Fruit fly (Drosophila melanogaster) whole organism, embryonic: ENCODE measurements around the gene CG13252.

Experiments
- ATbp ChIP-seq: fragments of 200-800 bp; sonication (Bioruptor generic); optimal IDR thresholded peaks from 2 replicates; lab custom pipeline; 2017; ENCODE audit warnings: missing biosample characterization, mild to moderate bottlenecking, missing genetic modification characterization, missing genetic modification reagents
- Asciz ChIP-seq: fragments of 200-800 bp; sonication (Bioruptor generic); optimal IDR thresholded peaks from 2 replicates; lab custom pipeline; 2017; ENCODE audit warnings: missing biosample characterization, mild to moderate bottlenecking, missing genetic modification characterization, missing genetic modification reagents
- CG10147 ChIP-seq: fragments of 200-800 bp; sonication (Bioruptor generic); optimal IDR thresholded peaks from 2 replicates; lab custom pipeline; 2019; ENCODE audit warnings: missing biosample characterization, mild to moderate bottlenecking, missing genetic modification characterization, moderate library complexity
- CG10366 ChIP-seq: fragments of 200-800 bp; sonication (Bioruptor generic); IDR thresholded peaks from 2 replicates; pipeline ENCODE4 v1.3.6; 2022; ENCODE audit warnings: missing biosample characterization, missing genetic modification characterization
- CG13123 ChIP-seq: fragments of 200-800 bp; sonication (Bioruptor generic); optimal IDR thresholded peaks from 2 replicates; lab custom pipeline; 2016; ENCODE audit warnings: missing biosample characterization, missing genetic modification characterization
- CG13296 ChIP-seq: fragments of 200-800 bp; sonication (Bioruptor generic); optimal IDR thresholded peaks from 3 replicates; lab custom pipeline; 2018; ENCODE audit warnings: missing biosample characterization, mild to moderate bottlenecking, missing genetic modification characterization
- CG13775 ChIP-seq: fragments of 200-800 bp; sonication (Bioruptor generic); optimal IDR thresholded peaks from 3 replicates; lab custom pipeline; 2017; ENCODE audit warnings: missing biosample characterization, mild to moderate bottlenecking, missing genetic modification characterization
- CG14441 ChIP-seq: fragments of 200-800 bp; sonication (Bioruptor generic); IDR thresholded peaks from 2 replicates; pipeline ENCODE4 v1.3.6; 2022; ENCODE audit warnings: missing biosample characterization, missing genetic modification characterization
- CG14860 ChIP-seq: fragments of 200-800 bp; sonication (Bioruptor generic); IDR thresholded peaks from 3 replicates; pipeline ENCODE4 v1.3.6; 2022; ENCODE audit warnings: missing biosample characterization, missing genetic modification characterization; ENCODE audit not compliant: partially characterized antibody
- CG1647 ChIP-seq: fragments of 200-800 bp; sonication (Bioruptor generic); optimal IDR thresholded peaks from 3 replicates; lab custom pipeline; 2016; ENCODE audit warnings: missing biosample characterization, missing genetic modification characterization
- CG17359 ChIP-seq: fragments of 200-800 bp; sonication (Bioruptor generic); optimal IDR thresholded peaks from 3 replicates; lab custom pipeline; 2018; ENCODE audit warnings: missing biosample characterization, mild to moderate bottlenecking, missing genetic modification characterization, moderate library complexity
- CG2202 ChIP-seq: fragments of 200-800 bp; sonication (Bioruptor generic); optimal IDR thresholded peaks from 2 replicates; lab custom pipeline; 2018; ENCODE audit warnings: missing biosample characterization, mild to moderate bottlenecking, missing genetic modification characterization
- CG32532 ChIP-seq: fragments of 200-800 bp; sonication (Bioruptor generic); IDR thresholded peaks from 2 replicates; pipeline ENCODE4 v1.3.6; 2022; ENCODE audit warnings: missing biosample characterization, missing genetic modification characterization
- CG32772 ChIP-seq: fragments of 200-800 bp; sonication (Bioruptor generic); IDR thresholded peaks from 2 replicates; pipeline ENCODE4 v1.3.6; 2022; ENCODE audit warnings: missing biosample characterization, missing genetic modification characterization
- CG3726 ChIP-seq: fragments of 200-800 bp; sonication (Bioruptor generic); IDR thresholded peaks from 3 replicates; pipeline ENCODE4, ENCODE4 v1.3.6; 2022; ENCODE audit warnings: missing biosample characterization, missing genetic modification characterization
- CG4424 ChIP-seq: fragments of 200-800 bp; sonication (Bioruptor generic); optimal IDR thresholded peaks from 3 replicates; lab custom pipeline; 2016; ENCODE audit warnings: missing biosample characterization, missing genetic modification characterization
- CG4730 ChIP-seq: fragments of 200-800 bp; sonication (Bioruptor generic); IDR thresholded peaks from 2 replicates; pipeline ENCODE4 v1.3.6; 2022; ENCODE audit warnings: missing biosample characterization, missing genetic modification characterization
- CG4820 ChIP-seq: fragments of 200-800 bp; sonication (Bioruptor generic); optimal IDR thresholded peaks from 3 replicates; lab custom pipeline; 2016; ENCODE audit warnings: missing biosample characterization, missing genetic modification characterization
- CG6689 ChIP-seq: fragments of 200-800 bp; sonication (Bioruptor generic); IDR thresholded peaks from 2 replicates; pipeline ENCODE4 v1.3.6; 2022; ENCODE audit warnings: missing biosample characterization, missing genetic modification characterization
- CG6791 ChIP-seq: fragments of 200-800 bp; sonication (Bioruptor generic); IDR thresholded peaks from 3 replicates; pipeline ENCODE4 v1.3.6; 2022; ENCODE audit warnings: missing biosample characterization, missing genetic modification characterization; ENCODE audit not compliant: partially characterized antibody
- CG7786 ChIP-seq: fragments of 200-800 bp; sonication (Bioruptor generic); optimal IDR thresholded peaks from 2 replicates; lab custom pipeline; 2016; ENCODE audit warnings: missing biosample characterization, missing genetic modification characterization
- CG8765 ChIP-seq: fragments of 200-800 bp; sonication (Bioruptor generic); IDR thresholded peaks from 2 replicates; pipeline ENCODE4 v1.3.6; 2022; ENCODE audit warnings: missing biosample characterization, missing genetic modification characterization
- Dp ChIP-seq: fragments of 200-800 bp; sonication (Bioruptor generic); optimal IDR thresholded peaks from 2 replicates; lab custom pipeline; 2018; ENCODE audit warnings: missing biosample characterization, mild to moderate bottlenecking, missing genetic modification characterization, moderate library complexity
- Elba2 ChIP-seq: fragments of 200-800 bp; sonication (Bioruptor generic); optimal IDR thresholded peaks from 3 replicates; lab custom pipeline; 2016; ENCODE audit warnings: missing biosample characterization, missing genetic modification characterization
- H15 ChIP-seq: fragments of 200-800 bp; sonication (Bioruptor generic); IDR thresholded peaks from 3 replicates; pipeline ENCODE4 v1.3.6; 2022; ENCODE audit warnings: missing biosample characterization, missing genetic modification characterization
- HLHmδ ChIP-seq: fragments of 200-800 bp; sonication (Bioruptor generic); optimal IDR thresholded peaks from 2 replicates; lab custom pipeline; 2018; ENCODE audit warnings: missing biosample characterization, mild to moderate bottlenecking, missing genetic modification characterization, moderate library complexity
- Hand ChIP-seq: fragments of 200-800 bp; sonication (Bioruptor generic); optimal IDR thresholded peaks from 2 replicates; lab custom pipeline; 2017; ENCODE audit warnings: mild to moderate bottlenecking, missing biosample characterization, missing genetic modification reagents, missing genetic modification characterization
- Hmr ChIP-seq: fragments of 200-800 bp; sonication (Bioruptor generic); optimal IDR thresholded peaks from 3 replicates; lab custom pipeline; 2017; ENCODE audit warnings: mild to moderate bottlenecking, missing biosample characterization, missing genetic modification reagents, missing genetic modification characterization
- Hr78 ChIP-seq, 2 experiments: fragments of 200-800 bp in 1 of 2; fragments of >200 bp in 1 of 2; sonication (Bioruptor generic) in 1 of 2; optimal IDR thresholded peaks; 2 replicates each; lab custom pipeline; 2017 to 2019; ENCODE audit warnings: missing biosample characterization in 2 of 2, missing genetic modification characterization in 2 of 2, mild to moderate bottlenecking in 1 of 2, moderate library complexity in 1 of 2
- Mes4 ChIP-seq: fragments of 200-800 bp; sonication (Bioruptor generic); optimal IDR thresholded peaks from 2 replicates; lab custom pipeline; 2016; ENCODE audit warnings: missing biosample characterization, missing genetic modification characterization
- Neu2 ChIP-seq: fragments of 200-800 bp; sonication (Bioruptor generic); optimal IDR thresholded peaks from 3 replicates; lab custom pipeline; 2016; ENCODE audit warnings: missing biosample characterization, missing genetic modification characterization, borderline replicate concordance
- Nf-YA ChIP-seq: fragments of 200-800 bp; sonication (Bioruptor generic); IDR thresholded peaks from 2 replicates; pipeline ENCODE4 v1.3.6; 2022; ENCODE audit warnings: missing biosample characterization, missing genetic modification characterization
- amos ChIP-seq: fragments of 200-800 bp; sonication (Bioruptor generic); IDR thresholded peaks from 2 replicates; pipeline ENCODE4 v1.3.6; 2022; ENCODE audit warnings: missing biosample characterization, missing genetic modification characterization; ENCODE audit not compliant: partially characterized antibody
- caup ChIP-seq: fragments of 200-800 bp; sonication (Bioruptor generic); optimal IDR thresholded peaks from 3 replicates; lab custom pipeline; 2017; ENCODE audit warnings: missing biosample characterization, mild to moderate bottlenecking, missing genetic modification characterization, moderate library complexity; ENCODE audit not compliant: severe bottlenecking
- chif ChIP-seq, 2 experiments: fragments of 200-800 bp; sonication (Bioruptor generic); optimal IDR thresholded peaks; 3 replicates each; lab custom pipeline; 2016; ENCODE audit warnings: missing biosample characterization in 2 of 2, missing genetic modification characterization in 2 of 2
- crc ChIP-seq: fragments of 200-800 bp; sonication (Bioruptor generic); optimal IDR thresholded peaks from 2 replicates; lab custom pipeline; 2016; ENCODE audit warnings: missing biosample characterization, missing genetic modification characterization
- eve ChIP-seq, 2 experiments: fragments of >200 bp; optimal IDR thresholded peaks; 2 replicates each; lab custom pipeline; 2017; ENCODE audit warnings: missing biosample characterization in 2 of 2, missing genetic modification characterization in 2 of 2
- fd96Cb ChIP-seq: fragments of 200-800 bp; sonication (Bioruptor generic); optimal IDR thresholded peaks from 2 replicates; lab custom pipeline; 2018; ENCODE audit warnings: missing biosample characterization, mild to moderate bottlenecking, missing genetic modification characterization, moderate library complexity
- gsb-n ChIP-seq: fragments of 200-800 bp; sonication (Bioruptor generic); optimal IDR thresholded peaks from 3 replicates; lab custom pipeline; 2018; ENCODE audit warnings: missing biosample characterization, mild to moderate bottlenecking, missing genetic modification characterization
- h ChIP-seq: fragments of >200 bp; optimal IDR thresholded peaks from 2 replicates; lab custom pipeline; 2017
- her ChIP-seq: fragments of 200-800 bp; sonication (Bioruptor generic); optimal IDR thresholded peaks from 2 replicates; lab custom pipeline; 2016; ENCODE audit warnings: missing biosample characterization, missing genetic modification characterization
- jumu ChIP-seq: fragments of 200-800 bp; sonication (Bioruptor generic); optimal IDR thresholded peaks from 3 replicates; lab custom pipeline; 2016; ENCODE audit warnings: missing biosample characterization, missing genetic modification characterization
- lab ChIP-seq: fragments of 200-800 bp; sonication (Bioruptor generic); optimal IDR thresholded peaks from 3 replicates; lab custom pipeline; 2017; ENCODE audit warnings: missing biosample characterization, missing genetic modification characterization, mild to moderate bottlenecking, moderate library complexity, missing genetic modification reagents
- nerfin-2 ChIP-seq: fragments of 200-800 bp; sonication (Bioruptor generic); IDR thresholded peaks from 2 replicates; pipeline ENCODE4 v1.3.6; 2022; ENCODE audit warnings: missing biosample characterization, missing genetic modification characterization; ENCODE audit not compliant: partially characterized antibody
- pros ChIP-seq: fragments of 200-800 bp; sonication (Bioruptor generic); optimal IDR thresholded peaks from 3 replicates; lab custom pipeline; 2019; ENCODE audit warnings: missing biosample characterization, mild to moderate bottlenecking, missing genetic modification characterization, moderate library complexity
- rib ChIP-seq: fragments of 200-800 bp; sonication (Bioruptor generic); IDR thresholded peaks from 2 replicates; pipeline ENCODE4 v1.3.6; 2022; ENCODE audit warnings: missing biosample characterization, missing genetic modification characterization
- tll ChIP-seq, 2 experiments: fragments of 200-800 bp in 1 of 2; fragments of >200 bp in 1 of 2; sonication (Bioruptor generic) in 1 of 2; optimal IDR thresholded peaks; 2 replicates each; lab custom pipeline; 2017 to 2019; ENCODE audit warnings: missing biosample characterization in 2 of 2, missing genetic modification characterization in 2 of 2, mild to moderate bottlenecking in 1 of 2, moderate library complexity in 1 of 2
- tup ChIP-seq: fragments of 200-800 bp; sonication (Bioruptor generic); optimal IDR thresholded peaks from 2 replicates; lab custom pipeline; 2016; ENCODE audit warnings: missing biosample characterization, mild to moderate bottlenecking, missing genetic modification characterization, moderate library complexity
- vfl ChIP-seq: fragments of 200-800 bp; sonication (Bioruptor generic); optimal IDR thresholded peaks from 2 replicates; lab custom pipeline; 2016; ENCODE audit warnings: missing biosample characterization, missing genetic modification characterization
- wor ChIP-seq: fragments of 200-800 bp; sonication (Bioruptor generic); IDR thresholded peaks from 2 replicates; pipeline ENCODE4 v1.3.6; 2022; ENCODE audit warnings: missing biosample characterization, missing genetic modification characterization
- yki ChIP-seq: fragments of >200 bp; optimal IDR thresholded peaks from 3 replicates; lab custom pipeline; 2018

The CG13252 gene

DNA sequence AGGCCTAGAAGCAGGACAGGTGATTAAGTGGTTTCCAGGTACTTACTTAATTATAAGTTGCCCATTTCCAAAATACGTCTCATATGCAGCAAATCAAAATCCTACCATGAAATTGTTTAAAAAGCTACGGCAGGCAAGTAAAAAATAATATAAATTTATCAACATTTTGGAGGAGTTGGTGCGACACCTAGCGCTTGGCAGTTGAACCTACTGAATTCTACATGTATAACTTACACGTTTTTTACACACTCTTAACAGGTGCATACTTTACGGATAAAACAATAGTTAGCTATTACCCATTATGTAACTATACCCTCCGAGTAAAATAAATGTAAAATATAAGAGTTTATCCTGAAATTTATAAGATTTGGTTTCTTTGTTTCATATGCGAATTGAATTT is 19.0 kb upstream of the CG13252 start (continued):
- peak; percentile 0 for TF ChIP-seq tup (GFP tag; lab: Kevin White, UChicago)
- peak; percentile 53 for TF ChIP-seq gsb-n (tag; lab: Kevin White, UChicago)
- peak; percentile 79 for TF ChIP-seq CG32532 (GFP tag; lab: Robert Waterston, UW)
- peak in 1 of 2 experiments; percentile 73 for TF ChIP-seq eve (GFP tag; optimal IDR thresholded peaks at IDR 0.05; lab: Kevin White, UChicago)
- peak; percentile 59; the same call in 1 of the 3 replicates for TF ChIP-seq CG6791 (GFP tag; lab: Robert Waterston, UW)
- peak; percentile 74 for TF ChIP-seq Hmr (GFP tag; lab: Kevin White, UChicago)
- peak; percentile 44 for TF ChIP-seq CG1647 (GFP tag; lab: Kevin White, UChicago)
- TF ChIP-seq h (lab: Kevin White, UChicago): no peak
- TF ChIP-seq yki (lab: Kevin White, UChicago): no peak
- no peak for TF ChIP-seq HLHmδ (GFP tag; lab: Kevin White, UChicago)
- TF ChIP-seq CG13775 (GFP tag; lab: Kevin White, UChicago): peak; percentile 52
- TF ChIP-seq vfl (GFP tag; lab: Kevin White, UChicago): no peak
- TF ChIP-seq fd96Cb: peak; percentile 36
- TF ChIP-seq CG4730 (GFP tag; lab: Robert Waterston, UW): peak; percentile 45
- peak; percentile 77 for TF ChIP-seq caup (GFP tag; lab: Kevin White, UChicago)
- TF ChIP-seq CG10147 (GFP tag; lab: Kevin White, UChicago): no peak
- no peak for TF ChIP-seq CG32772 (GFP tag; lab: Robert Waterston, UW)
- TF ChIP-seq CG17359 (tag; lab: Kevin White, UChicago): peak; percentile 60
- peak; percentile 22 for TF ChIP-seq CG13296 (GFP tag; lab: Kevin White, UChicago)
- TF ChIP-seq Neu2 (GFP tag; lab: Kevin White, UChicago): no peak
- TF ChIP-seq CG7786 (GFP tag; lab: Kevin White, UChicago): no peak
- no peak for TF ChIP-seq Nf-YA
- TF ChIP-seq chif (GFP tag; optimal IDR thresholded peaks at IDR 0.05; lab: Kevin White, UChicago): peak; percentile 23 to 77
- TF ChIP-seq jumu (GFP tag; lab: Kevin White, UChicago): no peak
- TF ChIP-seq H15 (GFP tag; lab: Robert Waterston, UW): no peak; the same call in 2 of the 3 replicates
- TF ChIP-seq lab (GFP tag; lab: Kevin White, UChicago): peak; percentile 62
- TF ChIP-seq CG14860: no peak
- no peak for TF ChIP-seq CG13123 (GFP tag; lab: Kevin White, UChicago)
- TF ChIP-seq CG6689 (GFP tag; lab: Robert Waterston, UW): no peak
- TF ChIP-seq rib (GFP tag; lab: Robert Waterston, UW): no peak
- peak; percentile 73 for TF ChIP-seq CG4424 (GFP tag; lab: Kevin White, UChicago)
- peak; percentile 63 for TF ChIP-seq Mes4
- no peak for TF ChIP-seq tll (GFP tag; optimal IDR thresholded peaks at IDR 0.05; lab: Kevin White, UChicago)
- no peak for TF ChIP-seq crc (GFP tag; lab: Kevin White, UChicago)
- no peak for TF ChIP-seq Hand (GFP tag; lab: Kevin White, UChicago)
- peak; percentile 42 for TF ChIP-seq Asciz (GFP tag; lab: Kevin White, UChicago)
- TF ChIP-seq Hr78 (GFP tag; optimal IDR thresholded peaks at IDR 0.05; lab: Kevin White, UChicago): no peak
- TF ChIP-seq CG8765 (GFP tag; lab: Robert Waterston, UW): no peak
- TF ChIP-seq CG4820 (GFP tag; lab: Kevin White, UChicago): peak; percentile 55
- peak; percentile 79 for TF ChIP-seq amos
- TF ChIP-seq CG10366 (GFP tag; lab: Robert Waterston, UW): peak; percentile 57
- peak; percentile 41 for TF ChIP-seq ATbp
- no peak for TF ChIP-seq CG3726 (GFP tag; lab: Robert Waterston, UW)
- TF ChIP-seq pros (GFP tag; lab: Kevin White, UChicago): no peak
- no peak for TF ChIP-seq Elba2
- TF ChIP-seq her: no peak
- no peak for TF ChIP-seq nerfin-2 (GFP tag; lab: Robert Waterston, UW)
- peak; percentile 49 for TF ChIP-seq CG2202
- TF ChIP-seq wor (GFP tag; lab: Robert Waterston, UW): peak; percentile 28; the same call in 1 of the 2 replicates
- peak; percentile 56 for TF ChIP-seq CG14441
- TF ChIP-seq Dp: no peak
